Worm (Caenorhabditis elegans) whole organism, late embryonic: ENCODE measurements around the gene F45E12.6.

Experiments used
- K02D7.2 ChIP-seq: sonication (generic microtip); optimal IDR thresholded peaks from 2 replicates; lab custom pipeline; 2017; ENCODE audit warnings: mild to moderate bottlenecking, missing genetic modification characterization, missing compliant biosample characterization
- K09A11.1 ChIP-seq: sonication (generic microtip); optimal IDR thresholded peaks from 2 replicates; lab custom pipeline; 2017; ENCODE audit warnings: antibody characterized with exemption, mild to moderate bottlenecking, missing genetic modification characterization, missing compliant biosample characterization; ENCODE audit not compliant: insufficient read depth
- Y22D7AL.16 ChIP-seq: sonication (generic microtip); optimal IDR thresholded peaks from 2 replicates; lab custom pipeline; 2016; ENCODE audit warnings: missing genetic modification characterization, missing compliant biosample characterization
- ama-1 ChIP-seq: fragments of 150-350 bp; optimal IDR thresholded peaks from 2 replicates; lab custom pipeline; 2014
- ceh-18 ChIP-seq: sonication (generic microtip); optimal IDR thresholded peaks from 2 replicates; lab custom pipeline; 2016; ENCODE audit warnings: missing genetic modification characterization, missing compliant biosample characterization
- ceh-2 ChIP-seq: sonication (generic microtip); optimal IDR thresholded peaks from 2 replicates; lab custom pipeline; 2016; ENCODE audit warnings: missing genotype, missing genetic modification characterization, missing compliant biosample characterization
- ceh-31 ChIP-seq: sonication (generic microtip); optimal IDR thresholded peaks from 2 replicates; lab custom pipeline; 2016; ENCODE audit warnings: missing genetic modification characterization, missing compliant biosample characterization
- ceh-48 ChIP-seq: sonication (generic microtip); optimal IDR thresholded peaks from 2 replicates; lab custom pipeline; 2016; ENCODE audit warnings: missing genetic modification characterization, inconsistent platforms, missing compliant biosample characterization
- dve-1 ChIP-seq: sonication (generic microtip); optimal IDR thresholded peaks from 2 replicates; lab custom pipeline; 2017; ENCODE audit warnings: antibody characterized with exemption, mild to moderate bottlenecking, missing genetic modification characterization, missing compliant biosample characterization
- elt-4 ChIP-seq: sonication (generic microtip); optimal IDR thresholded peaks from 2 replicates; lab custom pipeline; 2016; ENCODE audit warnings: missing genetic modification characterization, missing compliant biosample characterization
- fax-1 ChIP-seq: sonication (generic microtip); optimal IDR thresholded peaks from 2 replicates; lab custom pipeline; 2016; ENCODE audit warnings: missing genotype, missing genetic modification characterization, missing compliant biosample characterization
- fkh-6 ChIP-seq: sonication (generic microtip); optimal IDR thresholded peaks from 2 replicates; lab custom pipeline; 2016; ENCODE audit warnings: missing genetic modification characterization, missing compliant biosample characterization
- gmeb-2 ChIP-seq: sonication (generic microtip); optimal IDR thresholded peaks from 2 replicates; lab custom pipeline; 2016; ENCODE audit warnings: missing genetic modification characterization, inconsistent platforms, missing compliant biosample characterization
- hlh-13 ChIP-seq: fragments of 200-800 bp; sonication (Bioruptor generic); optimal IDR thresholded peaks from 2 replicates; lab custom pipeline; 2018; ENCODE audit warnings: mild to moderate bottlenecking, missing genetic modification characterization, missing compliant biosample characterization
- lim-6 ChIP-seq: sonication (generic microtip); optimal IDR thresholded peaks from 2 replicates; lab custom pipeline; 2016; ENCODE audit warnings: missing genetic modification characterization, missing compliant biosample characterization
- lin-11 ChIP-seq: fragments of 200-800 bp; sonication (Bioruptor generic); optimal IDR thresholded peaks from 2 replicates; lab custom pipeline; 2018; ENCODE audit warnings: mild to moderate bottlenecking, missing genetic modification characterization, missing compliant biosample characterization
- mec-3 ChIP-seq: sonication (generic microtip); optimal IDR thresholded peaks from 2 replicates; lab custom pipeline; 2016; ENCODE audit warnings: borderline replicate concordance, missing genetic modification characterization, missing compliant biosample characterization
- nfya-1 ChIP-seq: sonication (generic microtip); optimal IDR thresholded peaks from 2 replicates; lab custom pipeline; 2017; ENCODE audit warnings: missing genetic modification characterization, mild to moderate bottlenecking, missing compliant biosample characterization, antibody characterized with exemption, moderate library complexity
- odd-2 ChIP-seq: sonication (generic microtip); optimal IDR thresholded peaks from 2 replicates; lab custom pipeline; 2017; ENCODE audit warnings: antibody characterized with exemption, mild to moderate bottlenecking, missing genetic modification characterization, missing compliant biosample characterization
- pag-3 ChIP-seq: sonication (generic microtip); optimal IDR thresholded peaks from 2 replicates; lab custom pipeline; 2016; ENCODE audit warnings: missing compliant biosample characterization, missing genetic modification characterization, borderline replicate concordance
- pat-9 ChIP-seq: fragments of 200-800 bp; sonication (Bioruptor generic); optimal IDR thresholded peaks from 2 replicates; lab custom pipeline; 2018; ENCODE audit warnings: mild to moderate bottlenecking, missing genetic modification characterization, moderate library complexity, missing compliant biosample characterization
- pax-1 ChIP-seq: fragments of 150-350 bp; optimal IDR thresholded peaks from 2 replicates; lab custom pipeline; 2014; ENCODE audit warnings: missing biosample characterization, missing genetic modification characterization
- pha-4 ChIP-seq: fragments of 150-350 bp; optimal IDR thresholded peaks from 2 replicates; lab custom pipeline; 2018; ENCODE audit warnings: missing biosample characterization, missing genetic modification reagents, missing genetic modification characterization
- pqm-1 ChIP-seq: sonication (generic microtip); optimal IDR thresholded peaks from 2 replicates; lab custom pipeline; 2016; ENCODE audit warnings: missing genetic modification characterization, missing compliant biosample characterization
- pros-1 ChIP-seq: fragments of 150-350 bp; optimal IDR thresholded peaks from 2 replicates; lab custom pipeline; 2014; ENCODE audit warnings: missing biosample characterization, missing genetic modification reagents, missing genetic modification characterization
- sdc-2 ChIP-seq: sonication (generic microtip); optimal IDR thresholded peaks from 2 replicates; lab custom pipeline; 2016; ENCODE audit warnings: missing genotype, missing genetic modification characterization, missing compliant biosample characterization
- sox-2 ChIP-seq: fragments of 200-800 bp; sonication (Bioruptor generic); IDR thresholded peaks from 2 replicates; pipeline ENCODE4 v1.3.6; 2022; ENCODE audit warnings: missing genetic modification reagents, missing genetic modification characterization, missing compliant biosample characterization
- sox-4 ChIP-seq: sonication (generic microtip); optimal IDR thresholded peaks from 2 replicates; lab custom pipeline; 2017; ENCODE audit warnings: mild to moderate bottlenecking, missing genetic modification characterization, inconsistent platforms, missing compliant biosample characterization
- syd-9 ChIP-seq: sonication (generic microtip); optimal IDR thresholded peaks from 2 replicates; lab custom pipeline; 2016; ENCODE audit warnings: mild to moderate bottlenecking, missing genetic modification characterization, moderate library complexity, missing compliant biosample characterization
- unc-3 ChIP-seq, 2 experiments: fragments of 200-800 bp in 1 of 2; sonication (Bioruptor generic) in 1 of 2; sonication (generic microtip) in 1 of 2; conservative IDR thresholded peaks in 1 of 2; optimal IDR thresholded peaks in 1 of 2; 2 replicates each; pipeline versions ENCODE4 v1.3.6 to Lab custom; 2016 to 2022; ENCODE audit warnings: missing compliant biosample characterization in 2 of 2, missing genetic modification characterization in 2 of 2, missing genetic modification reagents in 1 of 2
- unc-42 ChIP-seq: sonication (generic microtip); optimal IDR thresholded peaks from 2 replicates; lab custom pipeline; 2016; ENCODE audit warnings: missing genotype, missing genetic modification characterization, missing compliant biosample characterization
- unc-55 ChIP-seq: sonication (generic microtip); optimal IDR thresholded peaks from 2 replicates; lab custom pipeline; 2017; ENCODE audit warnings: missing biosample characterization, missing genetic modification reagents, missing genetic modification characterization
- unc-86 ChIP-seq: sonication (generic microtip); optimal IDR thresholded peaks from 2 replicates; lab custom pipeline; 2016; ENCODE audit warnings: missing genetic modification characterization, missing compliant biosample characterization
- zip-5 ChIP-seq: sonication (generic microtip); optimal IDR thresholded peaks from 2 replicates; lab custom pipeline; 2016; ENCODE audit warnings: missing genetic modification characterization, missing compliant biosample characterization

Gene F45E12.6

DNA sequence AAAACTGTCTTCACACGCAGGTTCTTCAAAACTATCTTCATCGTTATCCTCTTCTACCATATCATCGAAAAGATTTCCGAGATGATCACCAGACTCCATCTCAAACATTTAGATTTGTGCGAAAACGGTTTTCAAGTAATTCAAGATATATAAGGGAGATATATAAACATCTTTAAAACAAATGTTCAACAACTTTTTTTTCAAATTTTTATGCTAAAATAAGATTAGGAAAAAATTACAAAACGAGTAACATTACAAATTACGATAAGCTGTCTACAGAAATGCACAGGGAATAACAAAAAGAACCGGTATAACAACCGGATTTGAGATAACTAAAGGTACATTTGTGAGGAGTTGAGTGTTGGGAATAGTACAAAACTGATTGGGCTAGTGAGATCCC, 18.1 kb downstream of the F45E12.6 start, which contains the start of gene C30G12.6:
TSS of gene C30G12.6 (minus strand) at position 101 of the 400 bp plus-strand sequence.
- no peak for TF ChIP-seq ama-1 (lab: Kevin White, UChicago)
- no peak for TF ChIP-seq odd-2
- no peak for TF ChIP-seq hlh-13 (GFP tag; lab: Kevin White, UChicago)
- TF ChIP-seq syd-9, result no peak
- TF ChIP-seq sox-2 (GFP tag; lab: Robert Waterston, UW), result no peak
- no peak for TF ChIP-seq dve-1 (tag; lab: Kevin White, UChicago)
- no peak for TF ChIP-seq ceh-31 (tag; lab: Kevin White, UChicago)
- TF ChIP-seq pros-1 (tag; lab: Kevin White, UChicago), result no peak
- no peak for TF ChIP-seq sox-4 (tag; lab: Kevin White, UChicago)
- TF ChIP-seq unc-3 (GFP tag; conservative IDR thresholded peaks at IDR 0.05; lab: Robert Waterston, UW), result no peak
- TF ChIP-seq unc-3 (tag; optimal IDR thresholded peaks at IDR 0.05; lab: Kevin White, UChicago), result no peak
- TF ChIP-seq mec-3 (tag; lab: Kevin White, UChicago), result no peak
- TF ChIP-seq unc-55, result no peak
- no peak for TF ChIP-seq pag-3 (tag; lab: Kevin White, UChicago)
- TF ChIP-seq ceh-18, result no peak

DNA sequence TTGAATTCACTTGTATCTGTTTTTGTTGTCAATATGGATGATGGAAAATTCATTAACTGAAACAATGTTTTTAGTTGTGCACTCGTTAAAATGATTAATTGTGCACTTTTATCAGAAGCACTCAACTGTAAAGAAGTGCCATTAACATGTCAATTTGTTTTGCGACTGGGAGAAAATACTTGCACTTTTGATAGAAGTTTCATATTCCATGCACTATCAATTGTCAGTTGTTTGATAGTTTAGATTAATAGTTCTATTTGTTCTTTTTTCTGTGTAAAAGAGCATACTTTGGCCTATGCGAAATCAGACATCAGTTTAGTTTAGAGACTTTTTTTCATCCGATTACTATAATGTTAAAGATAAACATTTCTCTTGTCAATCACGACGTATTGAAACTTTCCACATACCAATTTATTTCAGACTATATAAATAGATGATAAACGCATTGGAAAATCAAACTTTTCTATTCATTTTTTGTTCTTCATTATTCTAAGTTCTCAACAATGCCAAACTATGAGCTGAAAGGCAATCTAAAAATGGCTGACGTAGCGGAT, 24.0 kb downstream of the F45E12.6 start, which contains the start of gene C30G12.2:
TSS of gene C30G12.2 (plus strand) at position 504 of the 554 bp plus-strand sequence.
- no peak for TF ChIP-seq unc-3 (GFP tag; conservative IDR thresholded peaks at IDR 0.05; lab: Robert Waterston, UW)
- no peak for TF ChIP-seq unc-3 (tag; optimal IDR thresholded peaks at IDR 0.05; lab: Kevin White, UChicago)
- no peak for TF ChIP-seq pqm-1 (tag; lab: Kevin White, UChicago)
- no peak for TF ChIP-seq sdc-2 (tag; lab: Kevin White, UChicago)
- no peak for TF ChIP-seq fax-1 (tag; lab: Kevin White, UChicago)
- TF ChIP-seq zip-5 (tag; lab: Kevin White, UChicago), result no peak
- TF ChIP-seq elt-4, result no peak

DNA sequence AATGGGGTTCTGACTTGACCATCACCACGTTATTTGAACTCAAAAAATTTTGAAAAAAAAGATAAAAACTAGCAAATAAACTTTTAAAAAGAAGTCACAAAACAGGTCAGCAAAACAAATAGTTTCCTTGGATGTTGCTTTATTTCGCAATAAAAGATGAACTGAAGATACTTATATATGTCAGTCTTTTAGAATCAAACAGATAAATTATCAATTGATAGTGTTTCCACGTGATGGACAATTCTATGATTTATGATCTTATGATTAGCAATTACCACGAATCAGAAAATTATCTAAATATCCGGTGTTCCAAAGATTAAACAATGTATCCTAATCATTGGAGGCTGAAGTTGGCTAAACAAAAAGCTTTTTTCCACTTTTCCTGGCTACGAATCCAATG, 26.3 kb downstream of the F45E12.6 start:
- TF ChIP-seq sdc-2 (tag; lab: Kevin White, UChicago) (no peak), ceh-31 (tag; lab: Kevin White, UChicago) (no peak), lin-11 (tag; lab: Kevin White, UChicago) (no peak), pat-9 (tag; lab: Kevin White, UChicago) (no peak), lim-6 (tag; lab: Kevin White, UChicago) (no peak), Y22D7AL.16 (no peak), ceh-2 (tag; lab: Kevin White, UChicago) (no peak), gmeb-2 (tag; lab: Kevin White, UChicago) (no peak), nfya-1 (tag; lab: Kevin White, UChicago) (no peak), fax-1 (tag; lab: Kevin White, UChicago) (no peak), K09A11.1 (tag; lab: Kevin White, UChicago) (no peak), ceh-18 (no peak), K02D7.2 (tag; lab: Kevin White, UChicago) (no peak), fkh-6 (tag; lab: Kevin White, UChicago) (no peak), odd-2 (no peak), unc-42 (no peak), dve-1 (tag; lab: Kevin White, UChicago) (no peak), pag-3 (tag; lab: Kevin White, UChicago) (no peak), ceh-48 (tag; lab: Kevin White, UChicago) (no peak)

DNA sequence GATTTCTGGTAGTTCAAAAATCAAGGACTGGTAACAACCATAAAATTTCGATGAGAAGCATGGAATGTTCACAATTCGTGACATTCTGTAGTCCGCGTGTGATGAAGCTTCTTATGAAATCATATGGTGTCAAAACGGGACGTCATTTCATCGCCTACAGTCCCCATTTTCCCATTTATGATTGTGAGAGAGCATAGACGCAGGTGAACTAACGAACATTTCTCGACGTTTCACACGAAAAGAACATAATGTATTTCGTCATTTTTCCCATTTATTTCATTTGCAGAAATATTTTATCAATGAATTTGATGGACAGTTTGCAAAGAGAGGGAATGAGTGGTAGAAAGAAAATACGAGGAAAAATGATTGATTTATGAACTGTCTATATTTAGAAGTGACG, 26.8 kb downstream of the F45E12.6 start:
- TF ChIP-seq unc-86 (no peak), unc-55 (peak; percentile 10)

DNA sequence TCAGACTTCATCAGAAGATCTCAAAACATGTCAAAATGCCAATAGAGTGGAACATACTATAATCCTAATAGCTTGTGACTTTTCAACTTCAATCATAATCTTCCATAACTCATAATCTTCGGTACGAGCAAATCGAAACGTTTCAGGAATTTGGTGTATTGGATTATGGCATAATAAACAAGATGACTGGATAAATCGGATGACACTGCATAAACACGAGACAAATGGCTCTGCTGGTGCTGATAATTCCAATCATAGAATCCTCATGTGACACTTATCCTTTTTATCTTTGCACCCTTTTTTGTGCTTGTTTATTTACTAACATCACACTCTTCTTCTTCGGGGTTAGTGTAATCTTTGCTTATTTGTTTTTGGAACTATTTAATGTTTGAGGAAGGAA, 30.9 kb downstream of the F45E12.6 start:
- no peak for TF ChIP-seq elt-4
- TF ChIP-seq zip-5 (tag; lab: Kevin White, UChicago), result no peak
- TF ChIP-seq pha-4, result no peak
- TF ChIP-seq pax-1, result no peak
- no peak for TF ChIP-seq syd-9
- TF ChIP-seq pqm-1 (tag; lab: Kevin White, UChicago), result no peak
